Fruit fly (Drosophila melanogaster) whole organism, embryonic: Measurements from ENCODE around the gene CG3505.

Source experiments
- ATbp ChIP-seq: fragments of 200-800 bp; sonication (Bioruptor generic); optimal IDR thresholded peaks from 2 replicates; lab custom pipeline; 2017; ENCODE audit warnings: missing biosample characterization, mild to moderate bottlenecking, missing genetic modification characterization, missing genetic modification reagents
- Abd-B ChIP-seq: fragments of 200-800 bp; sonication (Bioruptor generic); optimal IDR thresholded peaks from 2 replicates; lab custom pipeline; 2018; ENCODE audit warnings: missing biosample characterization, mild to moderate bottlenecking, missing genetic modification characterization, moderate library complexity
- CG10147 ChIP-seq: fragments of 200-800 bp; sonication (Bioruptor generic); optimal IDR thresholded peaks from 2 replicates; lab custom pipeline; 2019; ENCODE audit warnings: missing biosample characterization, mild to moderate bottlenecking, missing genetic modification characterization, moderate library complexity
- CG11696 ChIP-seq: fragments of 200-800 bp; sonication (Bioruptor generic); IDR thresholded peaks from 2 replicates; pipeline ENCODE4 v1.3.6; 2022; ENCODE audit warnings: missing biosample characterization, missing genetic modification characterization
- CG12236 ChIP-seq: fragments of 200-800 bp; sonication (Bioruptor generic); optimal IDR thresholded peaks from 2 replicates; lab custom pipeline; 2016; ENCODE audit warnings: missing biosample characterization, missing genetic modification characterization
- CG12769 ChIP-seq: fragments of 200-800 bp; sonication (Bioruptor generic); optimal IDR thresholded peaks from 2 replicates; lab custom pipeline; 2019; ENCODE audit warnings: missing biosample characterization, mild to moderate bottlenecking, missing genetic modification characterization, moderate library complexity
- CG13775 ChIP-seq: fragments of 200-800 bp; sonication (Bioruptor generic); optimal IDR thresholded peaks from 3 replicates; lab custom pipeline; 2017; ENCODE audit warnings: missing biosample characterization, mild to moderate bottlenecking, missing genetic modification characterization
- CG14860 ChIP-seq: fragments of 200-800 bp; sonication (Bioruptor generic); IDR thresholded peaks from 3 replicates; pipeline ENCODE4 v1.3.6; 2022; ENCODE audit warnings: missing biosample characterization, missing genetic modification characterization; ENCODE audit not compliant: partially characterized antibody
- CG15479 ChIP-seq: fragments of 200-800 bp; sonication (Bioruptor generic); optimal IDR thresholded peaks from 3 replicates; lab custom pipeline; 2019; ENCODE audit warnings: missing biosample characterization, mild to moderate bottlenecking, missing genetic modification characterization, moderate library complexity
- CG1647 ChIP-seq: fragments of 200-800 bp; sonication (Bioruptor generic); optimal IDR thresholded peaks from 3 replicates; lab custom pipeline; 2016; ENCODE audit warnings: missing biosample characterization, missing genetic modification characterization
- CG1792 ChIP-seq: fragments of 200-800 bp; sonication (Bioruptor generic); optimal IDR thresholded peaks from 2 replicates; lab custom pipeline; 2016; ENCODE audit warnings: missing biosample characterization, missing genetic modification characterization
- CG18476 ChIP-seq: fragments of 200-800 bp; sonication (Bioruptor generic); optimal IDR thresholded peaks from 2 replicates; lab custom pipeline; 2016; ENCODE audit warnings: missing biosample characterization, mild to moderate bottlenecking, missing genetic modification characterization
- CG18619 ChIP-seq: fragments of 200-800 bp; sonication (Bioruptor generic); optimal IDR thresholded peaks from 3 replicates; lab custom pipeline; 2017; ENCODE audit warnings: missing biosample characterization, mild to moderate bottlenecking, missing genetic modification characterization
- CG2202 ChIP-seq: fragments of 200-800 bp; sonication (Bioruptor generic); optimal IDR thresholded peaks from 2 replicates; lab custom pipeline; 2018; ENCODE audit warnings: missing biosample characterization, mild to moderate bottlenecking, missing genetic modification characterization
- CG31224 ChIP-seq: fragments of 200-800 bp; sonication (Bioruptor generic); IDR thresholded peaks from 2 replicates; pipeline ENCODE4 v1.3.6; 2022; ENCODE audit warnings: missing biosample characterization, missing genetic modification characterization
- CG31365 ChIP-seq: fragments of 200-800 bp; sonication (Bioruptor generic); optimal IDR thresholded peaks from 2 replicates; lab custom pipeline; 2018; ENCODE audit warnings: missing biosample characterization, mild to moderate bottlenecking, missing genetic modification characterization
- CG3281 ChIP-seq: fragments of 200-800 bp; sonication (Bioruptor generic); optimal IDR thresholded peaks from 3 replicates; lab custom pipeline; 2017; ENCODE audit warnings: missing biosample characterization, mild to moderate bottlenecking, missing genetic modification characterization
- CG42726 ChIP-seq: fragments of 200-800 bp; sonication (Bioruptor generic); IDR thresholded peaks from 2 replicates; pipeline ENCODE4 v1.3.6; 2022; ENCODE audit warnings: missing biosample characterization, missing genetic modification characterization; ENCODE audit not compliant: partially characterized antibody
- CG4282 ChIP-seq: fragments of 200-800 bp; sonication (Bioruptor generic); optimal IDR thresholded peaks from 2 replicates; lab custom pipeline; 2016; ENCODE audit warnings: missing biosample characterization, missing genetic modification characterization
- CG4707 ChIP-seq: fragments of 200-800 bp; sonication (Bioruptor generic); optimal IDR thresholded peaks from 2 replicates; lab custom pipeline; 2018; ENCODE audit warnings: missing biosample characterization, mild to moderate bottlenecking, missing genetic modification characterization, moderate library complexity
- CG5953 ChIP-seq: fragments of 200-800 bp; sonication (Bioruptor generic); IDR thresholded peaks from 2 replicates; pipeline ENCODE4 v1.3.6; 2022; ENCODE audit warnings: missing biosample characterization, missing genetic modification characterization
- CG6254 ChIP-seq: fragments of 200-800 bp; sonication (Bioruptor generic); optimal IDR thresholded peaks from 3 replicates; lab custom pipeline; 2017; ENCODE audit warnings: mild to moderate bottlenecking, missing biosample characterization, missing genetic modification reagents, missing genetic modification characterization
- CG6683 ChIP-seq: fragments of 200-800 bp; sonication (Bioruptor generic); optimal IDR thresholded peaks from 2 replicates; lab custom pipeline; 2017; ENCODE audit warnings: missing biosample characterization, mild to moderate bottlenecking, missing genetic modification characterization, missing genetic modification reagents
- CG7271 ChIP-seq: fragments of 200-800 bp; sonication (Bioruptor generic); optimal IDR thresholded peaks from 2 replicates; lab custom pipeline; 2018; ENCODE audit warnings: missing biosample characterization, mild to moderate bottlenecking, missing genetic modification characterization, moderate library complexity
- CG8281 ChIP-seq: fragments of 200-800 bp; sonication (Bioruptor generic); optimal IDR thresholded peaks from 2 replicates; lab custom pipeline; 2018; ENCODE audit warnings: missing biosample characterization, mild to moderate bottlenecking, missing genetic modification characterization, moderate library complexity
- CHES-1-like ChIP-seq: fragments of 200-800 bp; sonication (Bioruptor generic); optimal IDR thresholded peaks from 2 replicates; lab custom pipeline; 2016; ENCODE audit warnings: missing biosample characterization, missing genetic modification characterization
- Dll ChIP-seq: fragments of 200-800 bp; sonication (Bioruptor generic); IDR thresholded peaks from 4 replicates; pipeline ENCODE4 v1.3.6; 2022; ENCODE audit warnings: missing biosample characterization, missing genetic modification characterization; ENCODE audit not compliant: partially characterized antibody
- Doc2 ChIP-seq: fragments of 200-800 bp; sonication (Bioruptor generic); IDR thresholded peaks from 2 replicates; pipeline ENCODE4 v1.3.6; 2022; ENCODE audit warnings: missing biosample characterization, missing genetic modification characterization
- H15 ChIP-seq: fragments of 200-800 bp; sonication (Bioruptor generic); IDR thresholded peaks from 3 replicates; pipeline ENCODE4 v1.3.6; 2022; ENCODE audit warnings: missing biosample characterization, missing genetic modification characterization
- MBD-R2 ChIP-seq: fragments of 200-800 bp; sonication (Bioruptor generic); IDR thresholded peaks from 2 replicates; pipeline ENCODE4 v1.3.6; 2022; ENCODE audit warnings: missing biosample characterization, missing genetic modification characterization
- Med ChIP-seq: fragments of 200-800 bp; sonication (Bioruptor generic); peaks from one replicate; lab custom pipeline; 2016; ENCODE audit warnings: missing biosample characterization, missing genetic modification characterization, mild to moderate bottlenecking, inconsistent platforms, moderate library complexity
- Meics ChIP-seq: fragments of 200-800 bp; sonication (Bioruptor generic); optimal IDR thresholded peaks from 2 replicates; lab custom pipeline; 2017; ENCODE audit warnings: missing biosample characterization, mild to moderate bottlenecking, missing genetic modification characterization
- Pdp1 ChIP-seq, 2 experiments: fragments of 200-800 bp; sonication (Bioruptor generic); optimal IDR thresholded peaks; 3 replicates each; lab custom pipeline; 2016; ENCODE audit warnings: missing biosample characterization in 2 of 2, missing genetic modification characterization in 2 of 2, mild to moderate bottlenecking in 1 of 2, moderate library complexity in 1 of 2
- Rfx ChIP-seq: fragments of 200-800 bp; sonication (Bioruptor generic); IDR thresholded peaks from 2 replicates; pipeline ENCODE4 v1.3.6; 2022; ENCODE audit warnings: missing biosample characterization, missing genetic modification characterization
- Sox102F ChIP-seq: fragments of 200-800 bp; sonication (Bioruptor generic); optimal IDR thresholded peaks from 2 replicates; lab custom pipeline; 2018; ENCODE audit warnings: missing biosample characterization, mild to moderate bottlenecking, missing genetic modification characterization, moderate library complexity
- Spps ChIP-seq: fragments of 200-800 bp; sonication (Bioruptor generic); optimal IDR thresholded peaks from 2 replicates; lab custom pipeline; 2018; ENCODE audit warnings: missing biosample characterization, mild to moderate bottlenecking, missing genetic modification characterization
- YL-1 ChIP-seq: fragments of 200-800 bp; sonication (Bioruptor generic); optimal IDR thresholded peaks from 3 replicates; lab custom pipeline; 2017; ENCODE audit warnings: missing biosample characterization, mild to moderate bottlenecking, missing genetic modification characterization
- ase ChIP-seq: fragments of 200-800 bp; sonication (Bioruptor generic); IDR thresholded peaks from 3 replicates; pipeline ENCODE4 v1.3.6; 2022; ENCODE audit warnings: missing biosample characterization, missing genetic modification characterization
- ato ChIP-seq: fragments of 200-800 bp; sonication (Bioruptor generic); IDR thresholded peaks from 2 replicates; pipeline ENCODE4 v1.3.6; 2022; ENCODE audit warnings: missing biosample characterization, missing genetic modification characterization; ENCODE audit not compliant: partially characterized antibody
- az2 ChIP-seq: fragments of 200-800 bp; sonication (Bioruptor generic); optimal IDR thresholded peaks from 3 replicates; lab custom pipeline; 2016; ENCODE audit warnings: missing biosample characterization, missing genetic modification characterization
- dmrt99B ChIP-seq: fragments of 200-800 bp; sonication (Bioruptor generic); optimal IDR thresholded peaks from 2 replicates; lab custom pipeline; 2018; ENCODE audit warnings: missing biosample characterization, mild to moderate bottlenecking, missing genetic modification characterization, moderate library complexity
- h ChIP-seq: fragments of >200 bp; optimal IDR thresholded peaks from 2 replicates; lab custom pipeline; 2017
- jigr1 ChIP-seq: fragments of 200-800 bp; sonication (Bioruptor generic); IDR thresholded peaks from 3 replicates; pipeline ENCODE4 v1.3.6; 2022; ENCODE audit warnings: missing biosample characterization, missing genetic modification characterization
- odd ChIP-seq: fragments of 200-800 bp; sonication (Bioruptor generic); optimal IDR thresholded peaks from 2 replicates; lab custom pipeline; 2017; ENCODE audit warnings: missing biosample characterization, mild to moderate bottlenecking, missing genetic modification characterization
- org-1 ChIP-seq: fragments of 200-800 bp; sonication (Bioruptor generic); optimal IDR thresholded peaks from 2 replicates; lab custom pipeline; 2017; ENCODE audit warnings: missing biosample characterization, missing genetic modification characterization
- pnt ChIP-seq: fragments of 200-800 bp; sonication (Bioruptor generic); optimal IDR thresholded peaks from 3 replicates; lab custom pipeline; 2016; ENCODE audit warnings: missing biosample characterization, missing genetic modification characterization
- slbo ChIP-seq: fragments of 200-800 bp; sonication (Bioruptor generic); IDR thresholded peaks from 2 replicates; pipeline ENCODE4 v1.3.6; 2022; ENCODE audit warnings: missing biosample characterization, missing genetic modification characterization
- so ChIP-seq: fragments of 200-800 bp; sonication (Bioruptor generic); IDR thresholded peaks from 3 replicates; pipeline ENCODE4 v1.3.6; 2022; ENCODE audit warnings: missing biosample characterization, missing genetic modification characterization
- stc ChIP-seq: fragments of 200-800 bp; sonication (Bioruptor generic); IDR thresholded peaks from 2 replicates; pipeline ENCODE4 v1.3.6; 2022; ENCODE audit warnings: missing biosample characterization, missing genetic modification characterization
- ttk ChIP-seq: fragments of 200-800 bp; sonication (Bioruptor generic); IDR thresholded peaks from 2 replicates; pipeline ENCODE4 v2.1.2; 2022; ENCODE audit warnings: missing biosample characterization, missing genetic modification characterization
- vnd ChIP-seq: fragments of 200-800 bp; sonication (Bioruptor generic); IDR thresholded peaks from 3 replicates; pipeline ENCODE4 v1.3.6; 2022; ENCODE audit warnings: missing biosample characterization, missing genetic modification characterization; ENCODE audit not compliant: partially characterized antibody
- wek ChIP-seq: fragments of 200-800 bp; sonication (Bioruptor generic); optimal IDR thresholded peaks from 3 replicates; lab custom pipeline; 2018; ENCODE audit warnings: missing biosample characterization, mild to moderate bottlenecking, missing genetic modification characterization, moderate library complexity

CG3505 gene

dm6 chr3R:14672915-14673314, 15.7 kb downstream of the CG3505 start (continued):
- no peak for TF ChIP-seq CG31224 (GFP tag; lab: Robert Waterston, UW)
- TF ChIP-seq CG12769: no peak
- TF ChIP-seq Sox102F (GFP tag; lab: Kevin White, UChicago): peak; percentile 11
- no peak for TF ChIP-seq CG2202 (tag; lab: Kevin White, UChicago)
- no peak for TF ChIP-seq slbo
- no peak for TF ChIP-seq jigr1
- TF ChIP-seq ttk (GFP tag; lab: Robert Waterston, UW): no peak
- TF ChIP-seq h (lab: Kevin White, UChicago): no peak
- no peak for TF ChIP-seq CG7271
- TF ChIP-seq CG5953 (GFP tag; lab: Robert Waterston, UW): no peak
- TF ChIP-seq Dll: no peak
- TF ChIP-seq org-1 (GFP tag; lab: Kevin White, UChicago): no peak
- no peak for TF ChIP-seq Spps
- no peak for TF ChIP-seq CHES-1-like (GFP tag; lab: Kevin White, UChicago)
- no peak for TF ChIP-seq wek (GFP tag; lab: Kevin White, UChicago)
- TF ChIP-seq CG31365 (tag; lab: Kevin White, UChicago): no peak
- peak; percentile 28; the same call in 1 of the 2 replicates for TF ChIP-seq stc
- no peak for TF ChIP-seq ase (GFP tag; lab: Robert Waterston, UW)
- TF ChIP-seq odd: no peak
- TF ChIP-seq ATbp: no peak
- TF ChIP-seq CG3281 (GFP tag; lab: Kevin White, UChicago): no peak
- no peak for TF ChIP-seq CG13775 (GFP tag; lab: Kevin White, UChicago)
- no peak for TF ChIP-seq Abd-B (GFP tag; lab: Kevin White, UChicago)
- no peak for TF ChIP-seq Pdp1 (GFP tag; optimal IDR thresholded peaks at IDR 0.05; lab: Kevin White, UChicago)
- no peak for TF ChIP-seq Rfx (GFP tag; lab: Robert Waterston, UW)
- TF ChIP-seq Med (GFP tag; lab: Kevin White, UChicago): peak; percentile 78
- TF ChIP-seq CG18476 (GFP tag; lab: Kevin White, UChicago): no peak
- no peak for TF ChIP-seq CG15479 (GFP tag; lab: Kevin White, UChicago)
- peak; percentile 19 for TF ChIP-seq dmrt99B (tag; lab: Kevin White, UChicago)
- TF ChIP-seq CG4707 (GFP tag; lab: Kevin White, UChicago): no peak
- TF ChIP-seq pnt (GFP tag; lab: Kevin White, UChicago): no peak
- TF ChIP-seq CG8281 (tag; lab: Kevin White, UChicago): no peak
- no peak for TF ChIP-seq ato (GFP tag; lab: Robert Waterston, UW)
- TF ChIP-seq CG14860 (GFP tag; lab: Robert Waterston, UW): no peak
- no peak for TF ChIP-seq CG4282
- no peak for TF ChIP-seq CG1647
- TF ChIP-seq CG6683 (GFP tag; lab: Kevin White, UChicago): no peak
- TF ChIP-seq az2: no peak
- TF ChIP-seq Doc2 (GFP tag; lab: Robert Waterston, UW): no peak
- TF ChIP-seq CG10147: no peak
- TF ChIP-seq H15 (GFP tag; lab: Robert Waterston, UW): no peak
- TF ChIP-seq CG1792 (GFP tag; lab: Kevin White, UChicago): no peak
- no peak for TF ChIP-seq vnd (GFP tag; lab: Robert Waterston, UW)
- no peak for TF ChIP-seq Meics (GFP tag; lab: Kevin White, UChicago)
- no peak for TF ChIP-seq CG18619 (GFP tag; lab: Kevin White, UChicago)
- TF ChIP-seq CG11696 (GFP tag; lab: Robert Waterston, UW): peak; percentile 79
- TF ChIP-seq YL-1: no peak
- peak; percentile 10 for TF ChIP-seq CG6254
- no peak for TF ChIP-seq MBD-R2 (GFP tag; lab: Robert Waterston, UW)
- no peak for TF ChIP-seq CG42726 (GFP tag; lab: Robert Waterston, UW)
- TF ChIP-seq so: no peak
- TF ChIP-seq CG12236 (GFP tag; lab: Kevin White, UChicago): no peak
